Fruit fly (Drosophila melanogaster): ENCODE measurements around the gene Prp18.

The Prp18 gene

DNA sequence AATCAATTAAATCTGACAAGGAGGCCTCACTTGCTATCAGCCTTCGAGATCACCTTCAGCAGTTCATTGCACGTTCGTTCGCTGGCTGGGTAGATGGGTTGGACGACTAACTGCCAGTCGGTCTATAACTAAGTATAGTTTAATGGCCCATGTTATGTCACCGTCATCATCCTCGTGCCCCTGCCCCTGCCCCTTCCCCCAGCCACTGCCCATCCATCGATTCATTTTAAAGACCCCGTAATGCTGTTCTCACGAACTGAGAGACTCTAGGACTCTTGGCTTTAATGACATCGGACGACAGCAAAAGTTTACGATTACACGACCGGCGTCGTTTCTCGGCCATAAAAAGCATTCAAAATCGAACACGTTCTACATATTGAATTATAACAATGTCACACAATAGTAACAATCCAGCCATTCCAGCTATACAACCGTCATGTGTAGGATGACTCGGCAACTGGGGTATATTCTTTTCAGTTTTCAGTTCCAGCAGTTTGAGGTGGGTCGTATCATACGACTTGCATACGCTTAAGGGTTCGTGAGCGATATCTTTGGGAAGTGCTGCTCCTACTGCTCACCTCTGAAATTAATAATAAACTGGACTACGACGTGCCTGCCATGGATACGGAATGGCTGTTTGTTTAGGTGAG is 36.0 kb upstream of the Prp18 start:
- TF ChIP-seq usp (GFP tag; optimal IDR thresholded peaks at IDR 0.05) (no peak), HLH106 (tag; optimal IDR thresholded peaks at IDR 0.05) (no peak), jim (GFP tag; optimal IDR thresholded peaks at IDR 0.05) (no peak), Hr83 (GFP tag; optimal IDR thresholded peaks at IDR 0.05; ENCODE audit: poor library complexity, severe bottlenecking) (no peak), fru (GFP tag; optimal IDR thresholded peaks at IDR 0.05) (no peak), br (GFP tag; optimal IDR thresholded peaks at IDR 0.05) (no peak), woc (GFP tag; optimal IDR thresholded peaks at IDR 0.05) (no peak), dsf (GFP tag; optimal IDR thresholded peaks at IDR 0.05; ENCODE audit: borderline replicate concordance) (no peak), tai (GFP tag; optimal IDR thresholded peaks at IDR 0.05) (no peak), N (GFP tag; optimal IDR thresholded peaks at IDR 0.05) (no peak), Hr78 (GFP tag; optimal IDR thresholded peaks at IDR 0.05) (no peak), Vsx2 (GFP tag; optimal IDR thresholded peaks at IDR 0.05; ENCODE audit: partially characterized antibody) (no peak), h (GFP tag; optimal IDR thresholded peaks at IDR 0.05) (no peak)

- TF ChIP-seq CrebA (GFP tag; optimal IDR thresholded peaks at IDR 0.05; ENCODE audit: borderline replicate concordance) (peak; percentile 68), Rel (GFP tag; optimal IDR thresholded peaks at IDR 0.05) (no peak), Rel (tag; optimal IDR thresholded peaks at IDR 0.05) (peak; percentile 87), foxo (GFP tag; optimal IDR thresholded peaks at IDR 0.05) (no peak)
Measured at dm6 chr3R:19065474-19065873, 34.4 kb upstream of the Prp18 start.

DNA sequence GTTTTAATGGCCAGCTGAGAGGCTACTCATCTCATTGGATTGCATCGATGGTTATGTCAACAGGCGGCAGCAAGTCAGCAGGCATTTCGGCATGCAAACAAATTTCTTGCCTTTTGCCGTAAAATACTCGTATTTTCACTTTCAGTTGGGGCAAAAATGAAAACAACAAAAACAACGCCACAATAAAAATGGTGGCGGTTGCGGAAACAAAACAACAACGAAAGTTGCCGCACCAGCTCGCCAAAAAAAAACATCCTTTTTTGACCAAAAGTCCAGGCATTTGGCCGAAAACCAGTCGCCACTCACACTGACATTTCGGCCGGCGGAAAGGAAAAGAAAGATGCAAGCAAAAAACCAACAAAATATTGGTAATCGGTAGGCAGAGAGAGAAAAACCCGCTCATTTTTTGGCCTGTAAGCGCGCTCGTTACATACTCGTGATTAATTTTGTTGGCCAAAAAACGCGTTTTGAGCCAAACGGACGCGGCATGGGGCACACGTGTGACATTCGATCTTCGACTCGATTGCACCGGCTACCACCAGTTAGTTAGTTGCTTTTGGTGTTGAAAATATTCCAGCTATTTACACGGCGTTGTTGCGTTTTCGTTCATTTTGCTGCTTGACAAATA is 33.1 kb upstream of the Prp18 start:
- peak; percentile 50 for TF ChIP-seq Sp1 (GFP tag; optimal IDR thresholded peaks at IDR 0.05)
- no peak for TF ChIP-seq CG32264 (GFP tag; optimal IDR thresholded peaks at IDR 0.05)
- no peak for TF ChIP-seq dsf (GFP tag; optimal IDR thresholded peaks at IDR 0.05; ENCODE audit: borderline replicate concordance)
- TF ChIP-seq OdsH (GFP tag; optimal IDR thresholded peaks at IDR 0.05): peak; percentile 26
- peak; percentile 50 for TF ChIP-seq Rel (GFP tag; optimal IDR thresholded peaks at IDR 0.05)
- TF ChIP-seq Rel (tag; optimal IDR thresholded peaks at IDR 0.05): no peak
- TF ChIP-seq GATAd (GFP tag; optimal IDR thresholded peaks at IDR 0.05): no peak
- no peak for TF ChIP-seq CrebA (GFP tag; optimal IDR thresholded peaks at IDR 0.05; ENCODE audit: borderline replicate concordance)
- TF ChIP-seq HLH106 (tag; optimal IDR thresholded peaks at IDR 0.05): no peak
- no peak for TF ChIP-seq tai (GFP tag; optimal IDR thresholded peaks at IDR 0.05)
- TF ChIP-seq rgr (GFP tag; optimal IDR thresholded peaks at IDR 0.05): peak; percentile 32
- no peak for TF ChIP-seq lola (GFP tag; optimal IDR thresholded peaks at IDR 0.05)
- TF ChIP-seq brk (GFP tag; optimal IDR thresholded peaks at IDR 0.05): peak; percentile 51
- TF ChIP-seq woc (GFP tag; optimal IDR thresholded peaks at IDR 0.05): peak; percentile 12
- TF ChIP-seq br (GFP tag; optimal IDR thresholded peaks at IDR 0.05): peak; percentile 5
- TF ChIP-seq psq (GFP tag; optimal IDR thresholded peaks at IDR 0.05): peak; percentile 36
- no peak for TF ChIP-seq h (GFP tag; optimal IDR thresholded peaks at IDR 0.05)
- peak; percentile 20 for TF ChIP-seq fru (GFP tag; optimal IDR thresholded peaks at IDR 0.05)
- no peak for TF ChIP-seq Myc (optimal IDR thresholded peaks at IDR 0.05)

DNA sequence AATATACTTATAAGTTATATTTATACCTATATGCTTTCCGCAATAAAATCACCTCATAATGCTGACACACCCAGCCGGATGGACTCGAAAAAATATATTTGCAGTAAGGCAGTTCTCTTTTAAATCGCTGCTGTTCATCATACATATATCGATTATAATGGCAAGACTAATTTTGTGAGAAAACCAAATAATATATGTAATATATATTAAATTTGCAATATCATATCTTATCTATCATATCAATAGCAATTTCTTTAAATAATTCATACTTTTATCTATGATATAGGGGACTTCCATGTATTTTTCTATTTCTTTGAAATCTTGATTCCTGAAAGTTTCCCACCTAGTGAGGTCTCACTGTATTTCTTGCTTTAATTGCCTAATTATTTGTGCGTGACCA is 31.5 kb upstream of the Prp18 start:
- no peak for TF ChIP-seq Hr78 (GFP tag; optimal IDR thresholded peaks at IDR 0.05)
- TF ChIP-seq CG32264 (GFP tag; optimal IDR thresholded peaks at IDR 0.05): no peak
- no peak for TF ChIP-seq rgr (GFP tag; optimal IDR thresholded peaks at IDR 0.05)
- peak in 1 of 2 experiments; percentile 39 for TF ChIP-seq foxo (GFP tag; optimal IDR thresholded peaks at IDR 0.05)
- no peak for TF ChIP-seq Dif (GFP tag; optimal IDR thresholded peaks at IDR 0.05; ENCODE audit: partially characterized antibody)
- TF ChIP-seq usp (GFP tag; optimal IDR thresholded peaks at IDR 0.05): no peak
- no peak for TF ChIP-seq br (GFP tag; optimal IDR thresholded peaks at IDR 0.05)

DNA sequence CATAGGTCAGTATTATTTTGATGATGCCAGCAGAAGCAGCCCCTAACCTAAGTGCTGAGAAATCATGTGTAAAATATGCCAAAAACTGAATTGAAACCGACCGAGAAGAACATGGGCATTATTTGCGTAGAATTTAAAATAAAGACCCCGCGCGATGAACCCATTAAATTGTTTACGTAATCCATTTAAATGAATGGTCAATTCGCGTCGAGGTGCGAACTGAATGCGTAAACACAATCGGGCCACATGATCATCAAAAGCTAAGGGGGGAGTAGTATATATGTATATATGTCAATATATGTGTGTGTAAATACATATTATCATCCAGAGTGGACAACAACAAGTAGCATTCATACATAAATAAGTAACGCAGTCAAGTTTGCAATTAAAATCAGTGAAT is 29.1 kb upstream of the Prp18 start:
- TF ChIP-seq h (GFP tag; optimal IDR thresholded peaks at IDR 0.05) (no peak), Hnf4 (GFP tag; optimal IDR thresholded peaks at IDR 0.05) (peak; percentile 4), rgr (GFP tag; optimal IDR thresholded peaks at IDR 0.05) (peak; percentile 2)

dm6 chr3R:19059285-19059684 is 28.2 kb upstream of the Prp18 start:
- TF ChIP-seq CG32264 (GFP tag; optimal IDR thresholded peaks at IDR 0.05): no peak

All from whole organism, wandering third instar larva.